Worm (Caenorhabditis elegans) whole organism, young adult: ENCODE results near the gene Y38H6C.24.

Experiments
- dpl-1 ChIP-seq: fragments of 150-350 bp; optimal IDR thresholded peaks from 2 replicates; lab custom pipeline; 2014; ENCODE audit warnings: missing biosample characterization, missing genetic modification reagents, missing genetic modification characterization
- nhr-179 ChIP-seq: sonication (generic microtip); optimal IDR thresholded peaks from 2 replicates; lab custom pipeline; 2016; ENCODE audit warnings: mild to moderate bottlenecking, missing genetic modification characterization, missing compliant biosample characterization
- snpc-4 ChIP-seq, 5 experiments: fragments of 150-350 bp in 1 of 5; sonication (generic microtip) in 4 of 5; optimal IDR thresholded peaks; 2 replicates each; lab custom pipeline; 2014 to 2018; ENCODE audit warnings: missing genetic modification characterization in 5 of 5, missing biosample characterization in 3 of 5, antibody characterized with exemption in 2 of 5, mild to moderate bottlenecking in 2 of 5, missing compliant biosample characterization in 2 of 5, missing genotype in 2 of 5, moderate library complexity in 2 of 5, missing genetic modification reagents in 1 of 5

DNA sequence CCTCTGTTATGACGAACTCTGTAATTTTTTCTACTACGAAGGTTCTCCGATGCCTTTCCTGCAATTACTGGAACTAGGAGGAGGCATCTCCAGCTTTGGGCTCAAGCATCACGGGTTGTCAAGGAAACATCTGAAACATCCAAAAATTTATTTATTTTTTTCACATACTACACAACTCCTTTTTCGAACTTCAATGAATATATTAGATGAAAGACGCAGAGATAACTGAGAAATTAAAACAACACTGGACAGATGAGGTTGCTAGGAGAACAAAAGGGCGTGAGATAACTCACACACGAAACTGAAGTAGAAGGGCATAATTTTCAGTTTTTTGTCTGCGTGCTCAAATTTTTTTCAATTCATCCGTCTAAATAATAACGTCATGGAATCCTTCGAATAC lies 1.3 kb downstream of the Y38H6C.24 start, which contains the start of gene Y38H6C.13:
- TF ChIP-seq dpl-1 (GFP tag; lab: Kevin White, UChicago): no peak
- no peak for TF ChIP-seq nhr-179 (tag; lab: Kevin White, UChicago)
- TF ChIP-seq snpc-4 (GFP tag; optimal IDR thresholded peaks at IDR 0.05; lab: Kevin White, UChicago): no peak
- no peak for TF ChIP-seq snpc-4 (tag; optimal IDR thresholded peaks at IDR 0.05; lab: Kevin White, UChicago)
